Worm (Caenorhabditis elegans): ENCODE measurements around the gene F53B1.3.

ce11 chrX:2116304-2116867 is 11.0 kb downstream of the F53B1.3 start:
- TF ChIP-seq unc-62 (GFP tag; optimal IDR thresholded peaks at IDR 0.05) (no peak), ets-4 (GFP tag; optimal IDR thresholded peaks at IDR 0.05) (no peak), nhr-179 (tag; optimal IDR thresholded peaks at IDR 0.05) (no peak), F10E7.11 (tag; optimal IDR thresholded peaks at IDR 0.05) (no peak), ceh-27 (GFP tag; optimal IDR thresholded peaks at IDR 0.05) (no peak), sdz-38 (tag; optimal IDR thresholded peaks at IDR 0.05) (no peak), K12H6.12 (tag; optimal IDR thresholded peaks at IDR 0.05) (no peak), unc-130 (GFP tag; optimal IDR thresholded peaks at IDR 0.05) (no peak), Y56A3A.18 (GFP tag; IDR thresholded peaks at IDR 0.05) (no peak), F49E8.2 (tag; optimal IDR thresholded peaks at IDR 0.05; ENCODE audit: insufficient read depth) (no peak), F52B5.7 (tag; optimal IDR thresholded peaks at IDR 0.05) (no peak)

All from whole organism, young adult.